Worm (Caenorhabditis elegans) whole organism, L3 larva: Measurements from ENCODE around the gene C07A4.2.
A peak's percentile ranks its signal among the peaks of the same experiment; 100 is the strongest.

Experiments
- R02D3.7 ChIP-seq: fragments of 150-350 bp; optimal IDR thresholded peaks from 2 replicates; lab custom pipeline; 2014; ENCODE audit warnings: missing biosample characterization, missing genetic modification characterization
- ZK546.5 ChIP-seq: sonication (generic microtip); optimal IDR thresholded peaks from 2 replicates; lab custom pipeline; 2017; ENCODE audit warnings: missing biosample characterization, missing genetic modification characterization
- aly-2 ChIP-seq: fragments of 150-350 bp; optimal IDR thresholded peaks from 2 replicates; lab custom pipeline; 2014; ENCODE audit warnings: missing biosample characterization, missing genetic modification characterization
- ama-1 ChIP-seq: fragments of 150-350 bp; optimal IDR thresholded peaks from 2 replicates; lab custom pipeline; 2018
- ceh-28 ChIP-seq: fragments of 150-350 bp; optimal IDR thresholded peaks from 2 replicates; lab custom pipeline; 2014; ENCODE audit warnings: missing biosample characterization, missing genetic modification reagents, missing genetic modification characterization
- ceh-82 ChIP-seq: fragments of 150-350 bp; optimal IDR thresholded peaks from 2 replicates; lab custom pipeline; 2014; ENCODE audit warnings: missing biosample characterization, missing genetic modification characterization
- ceh-9 ChIP-seq: sonication (generic microtip); optimal IDR thresholded peaks from 2 replicates; lab custom pipeline; 2018; ENCODE audit warnings: missing biosample characterization, missing genetic modification characterization
- egl-27 ChIP-seq: sonication (generic microtip); optimal IDR thresholded peaks from 4 replicates; lab custom pipeline; 2017; ENCODE audit warnings: missing biosample characterization, missing genetic modification reagents, missing genetic modification characterization
- egl-5 ChIP-seq: fragments of 150-350 bp; optimal IDR thresholded peaks from 2 replicates; lab custom pipeline; 2017; ENCODE audit warnings: missing biosample characterization, missing genetic modification reagents, missing genetic modification characterization, inconsistent platforms
- elt-1 ChIP-seq: fragments of 150-350 bp; optimal IDR thresholded peaks from 2 replicates; lab custom pipeline; 2014; ENCODE audit warnings: missing biosample characterization, missing genetic modification characterization
- elt-2 ChIP-seq: sonication (generic microtip); optimal IDR thresholded peaks from 2 replicates; lab custom pipeline; 2016; ENCODE audit warnings: missing genetic modification reagents, mild to moderate bottlenecking, missing genetic modification characterization, missing compliant biosample characterization
- elt-3 ChIP-seq, 3 experiments: fragments of 150-350 bp in 1 of 3; sonication (generic microtip) in 2 of 3; optimal IDR thresholded peaks; 2 replicates in 2 of 3; 4 replicates in 1 of 3; lab custom pipeline; 2014 to 2017; ENCODE audit warnings: missing biosample characterization in 3 of 3, missing genetic modification characterization in 3 of 3
- eor-1 ChIP-seq, 2 experiments: fragments of 150-350 bp; optimal IDR thresholded peaks; 2 replicates each; lab custom pipeline; 2014 to 2018; ENCODE audit warnings: missing biosample characterization in 2 of 2, missing genetic modification characterization in 2 of 2
- fkh-10 ChIP-seq: sonication (generic microtip); optimal IDR thresholded peaks from 2 replicates; lab custom pipeline; 2017; ENCODE audit warnings: missing biosample characterization, missing genetic modification reagents, missing genetic modification characterization
- fkh-2 ChIP-seq: fragments of 150-350 bp; optimal IDR thresholded peaks from 2 replicates; lab custom pipeline; 2014; ENCODE audit warnings: missing biosample characterization, missing genetic modification reagents, missing genetic modification characterization
- fos-1 ChIP-seq: fragments of 150-350 bp; optimal IDR thresholded peaks from 2 replicates; lab custom pipeline; 2014; ENCODE audit warnings: missing biosample characterization, missing genetic modification characterization
- hmg-11 ChIP-seq: sonication (generic microtip); optimal IDR thresholded peaks from 2 replicates; lab custom pipeline; 2016; ENCODE audit warnings: missing genetic modification characterization, missing compliant biosample characterization
- jun-1 ChIP-seq: fragments of 150-350 bp; optimal IDR thresholded peaks from 2 replicates; lab custom pipeline; 2014; ENCODE audit warnings: missing biosample characterization, missing genetic modification reagents, missing genetic modification characterization
- lin-15B ChIP-seq: fragments of 150-350 bp; optimal IDR thresholded peaks from 2 replicates; lab custom pipeline; 2014; ENCODE audit warnings: missing biosample characterization, missing genetic modification characterization
- lin-39 ChIP-seq: fragments of 150-350 bp; optimal IDR thresholded peaks from 2 replicates; lab custom pipeline; 2018; ENCODE audit warnings: missing biosample characterization, missing genetic modification reagents, missing genetic modification characterization
- mdl-1 ChIP-seq: fragments of 150-350 bp; optimal IDR thresholded peaks from 2 replicates; lab custom pipeline; 2014; ENCODE audit warnings: missing biosample characterization, missing genetic modification characterization
- mml-1 ChIP-seq: fragments of 150-350 bp; sonication (generic microtip); optimal IDR thresholded peaks from 3 replicates; lab custom pipeline; 2014; ENCODE audit warnings: missing biosample characterization, missing genetic modification characterization
- nfya-1 ChIP-seq: sonication (generic microtip); optimal IDR thresholded peaks from 2 replicates; lab custom pipeline; 2017; ENCODE audit warnings: missing genetic modification characterization, mild to moderate bottlenecking, missing compliant biosample characterization, antibody characterized with exemption, moderate library complexity; ENCODE audit not compliant: insufficient read depth
- nhr-11 ChIP-seq: fragments of 150-350 bp; optimal IDR thresholded peaks from 2 replicates; lab custom pipeline; 2014; ENCODE audit warnings: missing biosample characterization, missing genetic modification characterization
- nhr-12 ChIP-seq: fragments of 150-350 bp; optimal IDR thresholded peaks from 2 replicates; lab custom pipeline; 2014; ENCODE audit warnings: missing biosample characterization, missing genetic modification characterization
- nhr-23 ChIP-seq: fragments of 150-350 bp; optimal IDR thresholded peaks from 2 replicates; lab custom pipeline; 2014; ENCODE audit warnings: missing biosample characterization, missing genetic modification reagents, missing genetic modification characterization
- nhr-237 ChIP-seq: fragments of 150-350 bp; optimal IDR thresholded peaks from 2 replicates; lab custom pipeline; 2014; ENCODE audit warnings: missing biosample characterization, missing genetic modification characterization
- nhr-25 ChIP-seq: sonication (generic microtip); optimal IDR thresholded peaks from 2 replicates; lab custom pipeline; 2017; ENCODE audit warnings: missing biosample characterization, missing genetic modification characterization
- nhr-28 ChIP-seq: fragments of 150-350 bp; optimal IDR thresholded peaks from 2 replicates; lab custom pipeline; 2014; ENCODE audit warnings: missing biosample characterization, missing genetic modification characterization
- nhr-43 ChIP-seq: sonication (generic microtip); optimal IDR thresholded peaks from 2 replicates; lab custom pipeline; 2016; ENCODE audit warnings: mild to moderate bottlenecking, missing genetic modification characterization, missing compliant biosample characterization; ENCODE audit not compliant: poor library complexity, severe bottlenecking
- nhr-67 ChIP-seq: fragments of 150-350 bp; optimal IDR thresholded peaks from 2 replicates; lab custom pipeline; 2014; ENCODE audit warnings: missing biosample characterization, missing genetic modification characterization
- nhr-76 ChIP-seq: fragments of 150-350 bp; sonication (generic microtip); optimal IDR thresholded peaks from 5 replicates; lab custom pipeline; 2014; ENCODE audit warnings: missing biosample characterization, missing genetic modification characterization
- nhr-77 ChIP-seq: fragments of 150-350 bp; optimal IDR thresholded peaks from 2 replicates; lab custom pipeline; 2014; ENCODE audit warnings: missing biosample characterization, missing genetic modification characterization
- pha-4 ChIP-seq: fragments of 150-350 bp; optimal IDR thresholded peaks from 2 replicates; lab custom pipeline; 2014; ENCODE audit warnings: missing biosample characterization, missing genetic modification reagents, missing genetic modification characterization
- pqm-1 ChIP-seq: fragments of 150-350 bp; optimal IDR thresholded peaks from 2 replicates; lab custom pipeline; 2017; ENCODE audit warnings: missing biosample characterization, missing genetic modification characterization, inconsistent platforms
- sea-2 ChIP-seq: fragments of 150-350 bp; sonication (generic microtip); optimal IDR thresholded peaks from 4 replicates; lab custom pipeline; 2014; ENCODE audit warnings: missing biosample characterization, missing genetic modification reagents, missing genetic modification characterization
- skn-1 ChIP-seq: fragments of 150-350 bp; optimal IDR thresholded peaks from 2 replicates; lab custom pipeline; 2014; ENCODE audit warnings: missing biosample characterization, missing genetic modification characterization
- snpc-4 ChIP-seq: fragments of 150-350 bp; optimal IDR thresholded peaks from 2 replicates; lab custom pipeline; 2014; ENCODE audit warnings: missing biosample characterization, missing genetic modification characterization
- tbx-2 ChIP-seq: sonication (generic microtip); optimal IDR thresholded peaks from 2 replicates; lab custom pipeline; 2016; ENCODE audit warnings: mild to moderate bottlenecking, missing genetic modification characterization, missing compliant biosample characterization
- unc-39 ChIP-seq: sonication (generic microtip); optimal IDR thresholded peaks from 4 replicates; lab custom pipeline; 2017; ENCODE audit warnings: missing biosample characterization, missing genetic modification characterization
- unc-62 ChIP-seq: fragments of 150-350 bp; sonication (generic microtip); optimal IDR thresholded peaks from 4 replicates; lab custom pipeline; 2014; ENCODE audit warnings: missing biosample characterization, missing genetic modification reagents, missing genetic modification characterization
- zag-1 ChIP-seq: fragments of 150-350 bp; optimal IDR thresholded peaks from 2 replicates; lab custom pipeline; 2014; ENCODE audit warnings: missing biosample characterization, missing genetic modification characterization
- ztf-11 ChIP-seq: fragments of 150-350 bp; optimal IDR thresholded peaks from 2 replicates; lab custom pipeline; 2014; ENCODE audit warnings: missing biosample characterization, missing genetic modification characterization
- ztf-4 ChIP-seq: fragments of 150-350 bp; optimal IDR thresholded peaks from 2 replicates; lab custom pipeline; 2014; ENCODE audit warnings: missing biosample characterization, missing genetic modification characterization

The C07A4.2 gene

ce11 chrX:10189244-10189643, 17.2 kb downstream of the C07A4.2 start:
- no peak for TF ChIP-seq egl-5 (tag; lab: Kevin White, UChicago)
- no peak for TF ChIP-seq elt-2
- no peak for TF ChIP-seq ZK546.5
- TF ChIP-seq tbx-2: no peak
- no peak for TF ChIP-seq nhr-76 (tag; lab: Kevin White, UChicago)
- peak; percentile 83 for TF ChIP-seq nhr-25
- TF ChIP-seq unc-39 (tag; lab: Kevin White, UChicago): no peak
- no peak for TF ChIP-seq ceh-9 (tag; lab: Kevin White, UChicago)
- no peak for TF ChIP-seq nhr-12 (tag; lab: Kevin White, UChicago)
- TF ChIP-seq, all 47 proteins: peak for 1

ce11 chrX:10189805-10190204, 17.8 kb downstream of the C07A4.2 start:
- no peak for TF ChIP-seq R02D3.7 (tag; lab: Kevin White, UChicago)
- no peak for TF ChIP-seq eor-1 (tag; optimal IDR thresholded peaks at IDR 0.05; lab: Kevin White, UChicago)
- no peak for TF ChIP-seq ama-1 (lab: Kevin White, UChicago)
- TF ChIP-seq egl-5 (tag; lab: Kevin White, UChicago): no peak
- no peak for TF ChIP-seq tbx-2
- TF ChIP-seq nhr-25: peak; percentile 68

- TF ChIP-seq ztf-11 (tag; lab: Kevin White, UChicago) (no peak), nhr-25 (peak; percentile 76), nfya-1 (tag; lab: Kevin White, UChicago) (peak; percentile 11), nhr-23 (tag; lab: Kevin White, UChicago) (peak; percentile 54), hmg-11 (peak; percentile 30), fkh-10 (GFP tag; lab: Kevin White, UChicago) (no peak), mdl-1 (tag; lab: Kevin White, UChicago) (no peak), ceh-28 (no peak), snpc-4 (tag; lab: Kevin White, UChicago) (no peak), tbx-2 (no peak), unc-62 (GFP tag; lab: Kevin White, UChicago) (no peak), zag-1 (tag; lab: Kevin White, UChicago) (no peak), nhr-67 (tag; lab: Kevin White, UChicago) (no peak), fkh-2 (tag; lab: Kevin White, UChicago) (no peak), sea-2 (GFP tag; lab: Kevin White, UChicago) (no peak), lin-15B (no peak), pha-4 (tag; lab: Kevin White, UChicago) (peak; percentile 40), egl-27 (tag; lab: Kevin White, UChicago) (no peak), ceh-82 (tag; lab: Kevin White, UChicago) (no peak), elt-1 (no peak), jun-1 (tag; lab: Kevin White, UChicago) (no peak), R02D3.7 (tag; lab: Kevin White, UChicago) (no peak), mml-1 (tag; lab: Kevin White, UChicago) (no peak), ama-1 (lab: Kevin White, UChicago) (no peak), elt-3 (tag; optimal IDR thresholded peaks at IDR 0.05; lab: Kevin White, UChicago) (no peak)
Measured at ce11 chrX:10194327-10195096, 22.5 kb downstream of the C07A4.2 start, which contains the start of gene myrf-2. Gene myrf-2 (minus strand): TSS chrX:10194377.

- TF ChIP-seq pqm-1 (tag; lab: Kevin White, UChicago) (peak; percentile 51), nhr-23 (tag; lab: Kevin White, UChicago) (peak; percentile 94), fos-1 (no peak), jun-1 (tag; lab: Kevin White, UChicago) (no peak), lin-39 (tag; lab: Kevin White, UChicago) (peak; percentile 57), hmg-11 (peak; percentile 80), aly-2 (tag; lab: Kevin White, UChicago) (no peak), sea-2 (GFP tag; lab: Kevin White, UChicago) (no peak), ztf-11 (tag; lab: Kevin White, UChicago) (no peak), eor-1 (tag; optimal IDR thresholded peaks at IDR 0.05; lab: Kevin White, UChicago) (no peak), nhr-28 (tag; lab: Kevin White, UChicago) (no peak), nhr-237 (tag; lab: Kevin White, UChicago) (no peak), elt-3 (tag; optimal IDR thresholded peaks at IDR 0.05; lab: Kevin White, UChicago) (no peak), elt-1 (no peak), nhr-11 (tag; lab: Kevin White, UChicago) (peak; percentile 55), skn-1 (peak; percentile 37), ztf-4 (tag; lab: Kevin White, UChicago) (no peak), snpc-4 (tag; lab: Kevin White, UChicago) (no peak), nhr-25 (peak; percentile 91), elt-2 (peak; percentile 60), lin-15B (peak; percentile 49), ama-1 (lab: Kevin White, UChicago) (no peak), nhr-43 (peak; percentile 50), ceh-28 (peak; percentile 64), pha-4 (tag; lab: Kevin White, UChicago) (peak; percentile 85), fkh-10 (GFP tag; lab: Kevin White, UChicago) (peak; percentile 2), nhr-77 (no peak), egl-5 (tag; lab: Kevin White, UChicago) (peak; percentile 74)
Measured at ce11 chrX:10197204-10197756, 25.3 kb downstream of the C07A4.2 start, which contains the start of gene nucb-1. Gene nucb-1 (plus strand): TSS chrX:10197706.
